Worm (Caenorhabditis elegans) whole organism, L3 larva: ENCODE data around the gene F53A2.9.

Experiments used
- R02D3.7 ChIP-seq: fragments of 150-350 bp; optimal IDR thresholded peaks from 2 replicates; lab custom pipeline; 2014; ENCODE audit warnings: missing biosample characterization, missing genetic modification characterization
- aly-2 ChIP-seq: fragments of 150-350 bp; optimal IDR thresholded peaks from 2 replicates; lab custom pipeline; 2014; ENCODE audit warnings: missing biosample characterization, missing genetic modification characterization
- fos-1 ChIP-seq: fragments of 150-350 bp; optimal IDR thresholded peaks from 2 replicates; lab custom pipeline; 2014; ENCODE audit warnings: missing biosample characterization, missing genetic modification characterization
- nhr-11 ChIP-seq: fragments of 150-350 bp; optimal IDR thresholded peaks from 2 replicates; lab custom pipeline; 2014; ENCODE audit warnings: missing biosample characterization, missing genetic modification characterization
- nhr-25 ChIP-seq: sonication (generic microtip); optimal IDR thresholded peaks from 2 replicates; lab custom pipeline; 2017; ENCODE audit warnings: missing biosample characterization, missing genetic modification characterization
- nhr-28 ChIP-seq: fragments of 150-350 bp; optimal IDR thresholded peaks from 2 replicates; lab custom pipeline; 2014; ENCODE audit warnings: missing biosample characterization, missing genetic modification characterization
- unc-39 ChIP-seq: sonication (generic microtip); optimal IDR thresholded peaks from 4 replicates; lab custom pipeline; 2017; ENCODE audit warnings: missing biosample characterization, missing genetic modification characterization
- unc-62 ChIP-seq: fragments of 150-350 bp; sonication (generic microtip); optimal IDR thresholded peaks from 4 replicates; lab custom pipeline; 2014; ENCODE audit warnings: missing biosample characterization, missing genetic modification reagents, missing genetic modification characterization

- TF ChIP-seq unc-62 (GFP tag; lab: Kevin White, UChicago) (no peak), unc-39 (tag; lab: Kevin White, UChicago) (no peak), nhr-28 (no peak), nhr-25 (tag; lab: Kevin White, UChicago) (no peak), nhr-11 (no peak), R02D3.7 (no peak), fos-1 (no peak), aly-2 (tag; lab: Kevin White, UChicago) (no peak)
Measured at ce11 chrIII:13381684-13382083, 22.5 kb upstream of the F53A2.9 start.
